Worm (Caenorhabditis elegans) whole organism, L1 larva: Measurements from ENCODE around the gene fbxb-55.
A peak's percentile ranks its signal among the peaks of the same experiment; 100 is the strongest.

Experiments
- F16B12.6 ChIP-seq: fragments of 150-350 bp; optimal IDR thresholded peaks from 2 replicates; lab custom pipeline; 2014; ENCODE audit warnings: missing biosample characterization, missing genetic modification characterization
- Y116A8C.19 ChIP-seq: sonication (generic microtip); optimal IDR thresholded peaks from 2 replicates; lab custom pipeline; 2016; ENCODE audit warnings: missing compliant biosample characterization, missing genetic modification characterization, borderline replicate concordance
- aha-1 ChIP-seq: fragments of 150-350 bp; optimal IDR thresholded peaks from 2 replicates; lab custom pipeline; 2014; ENCODE audit warnings: missing biosample characterization, missing genetic modification characterization
- alr-1 ChIP-seq: fragments of 200-800 bp; sonication (Bioruptor generic); optimal IDR thresholded peaks from 2 replicates; lab custom pipeline; 2018; ENCODE audit warnings: borderline replicate concordance, mild to moderate bottlenecking, missing genetic modification characterization, missing compliant biosample characterization
- ama-1 ChIP-seq: fragments of 150-350 bp; optimal IDR thresholded peaks from 2 replicates; lab custom pipeline; 2014
- blmp-1 ChIP-seq: fragments of 150-350 bp; optimal IDR thresholded peaks from 2 replicates; lab custom pipeline; 2014; ENCODE audit warnings: missing biosample characterization, missing genetic modification characterization
- ceh-8 ChIP-seq: fragments of 200-800 bp; sonication (Bioruptor generic); optimal IDR thresholded peaks from 2 replicates; lab custom pipeline; 2018; ENCODE audit warnings: mild to moderate bottlenecking, missing genetic modification characterization, moderate library complexity, missing compliant biosample characterization
- ceh-82 ChIP-seq, 3 experiments: fragments of 150-350 bp in 1 of 3; sonication (generic microtip) in 2 of 3; optimal IDR thresholded peaks; 2 replicates each; lab custom pipeline; 2014 to 2017; ENCODE audit warnings: missing biosample characterization in 3 of 3, missing genetic modification characterization in 3 of 3
- ceh-90 ChIP-seq: sonication (generic microtip); optimal IDR thresholded peaks from 2 replicates; lab custom pipeline; 2016; ENCODE audit warnings: missing genetic modification characterization, missing compliant biosample characterization
- efl-1 ChIP-seq, 4 experiments: fragments of 150-350 bp; optimal IDR thresholded peaks in 3 of 4; peaks in 1 of 4; 1 replicate in 1 of 4; 2 replicates in 3 of 4; lab custom pipeline; 2014; ENCODE audit warnings: missing biosample characterization in 2 of 4, missing genetic modification characterization in 2 of 4, missing genetic modification reagents in 2 of 4
- efl-3 ChIP-seq: fragments of 200-800 bp; sonication (Bioruptor generic); optimal IDR thresholded peaks from 2 replicates; lab custom pipeline; 2018; ENCODE audit warnings: mild to moderate bottlenecking, missing genetic modification characterization, missing compliant biosample characterization
- elt-2 ChIP-seq: sonication (generic microtip); optimal IDR thresholded peaks from 2 replicates; lab custom pipeline; 2016; ENCODE audit warnings: missing genetic modification characterization, mild to moderate bottlenecking, inconsistent platforms, missing compliant biosample characterization, missing genetic modification reagents
- elt-3 ChIP-seq, 6 experiments: fragments of 150-350 bp in 1 of 6; sonication (generic microtip); optimal IDR thresholded peaks; 2 replicates each; lab custom pipeline; 2017 to 2018; ENCODE audit warnings: missing biosample characterization in 6 of 6, missing genetic modification characterization in 6 of 6, inconsistent platforms in 1 of 6
- fkh-4 ChIP-seq: sonication (generic microtip); optimal IDR thresholded peaks from 2 replicates; lab custom pipeline; 2016; ENCODE audit warnings: missing compliant biosample characterization, missing genetic modification characterization, borderline replicate concordance
- fos-1 ChIP-seq: fragments of 150-350 bp; optimal IDR thresholded peaks from 2 replicates; lab custom pipeline; 2014; ENCODE audit warnings: missing biosample characterization, missing genetic modification characterization
- grh-1 ChIP-seq: fragments of 200-800 bp; sonication (Bioruptor generic); IDR thresholded peaks from 2 replicates; pipeline ENCODE4 v1.3.6; 2022; ENCODE audit warnings: missing genetic modification reagents, missing genetic modification characterization, missing compliant biosample characterization
- irx-1 ChIP-seq: sonication (generic microtip); optimal IDR thresholded peaks from 2 replicates; lab custom pipeline; 2016; ENCODE audit warnings: missing genetic modification characterization, missing compliant biosample characterization
- jun-1 ChIP-seq: fragments of 150-350 bp; optimal IDR thresholded peaks from 2 replicates; lab custom pipeline; 2014; ENCODE audit warnings: missing biosample characterization, missing genetic modification reagents, missing genetic modification characterization
- lin-13 ChIP-seq: fragments of 150-350 bp; optimal IDR thresholded peaks from 2 replicates; lab custom pipeline; 2014; ENCODE audit warnings: missing biosample characterization, missing genetic modification reagents, missing genetic modification characterization
- lin-14 ChIP-seq: fragments of 200-800 bp; sonication (Bioruptor generic); optimal IDR thresholded peaks from 2 replicates; lab custom pipeline; 2018; ENCODE audit warnings: mild to moderate bottlenecking, missing genetic modification characterization, moderate library complexity, missing compliant biosample characterization
- lin-15B ChIP-seq: fragments of 150-350 bp; sonication (generic microtip); optimal IDR thresholded peaks from 3 replicates; lab custom pipeline; 2014; ENCODE audit warnings: missing biosample characterization, missing genetic modification characterization
- lin-35 ChIP-seq, 2 experiments: fragments of 150-350 bp; optimal IDR thresholded peaks; 2 replicates each; lab custom pipeline; 2014; ENCODE audit warnings: missing biosample characterization in 2 of 2, missing genetic modification characterization in 2 of 2, missing genetic modification reagents in 2 of 2
- lin-39 ChIP-seq: fragments of 150-350 bp; optimal IDR thresholded peaks from 2 replicates; lab custom pipeline; 2014; ENCODE audit warnings: missing biosample characterization, missing genetic modification reagents, missing genetic modification characterization
- lsy-2 ChIP-seq, 2 experiments: fragments of 150-350 bp; optimal IDR thresholded peaks; 2 replicates each; lab custom pipeline; 2014; ENCODE audit warnings: missing biosample characterization in 2 of 2, missing genetic modification characterization in 2 of 2
- mab-9 ChIP-seq: fragments of 200-800 bp; sonication (Bioruptor generic); IDR thresholded peaks from 2 replicates; pipeline ENCODE4 v1.3.6; 2022; ENCODE audit warnings: missing genetic modification reagents, missing genetic modification characterization, missing compliant biosample characterization
- mdl-1 ChIP-seq, 2 experiments: fragments of 150-350 bp; optimal IDR thresholded peaks; 2 replicates each; lab custom pipeline; 2014 to 2017; ENCODE audit warnings: missing biosample characterization in 2 of 2, missing genetic modification characterization in 2 of 2, inconsistent platforms in 1 of 2
- mef-2 ChIP-seq: fragments of 150-350 bp; optimal IDR thresholded peaks from 2 replicates; lab custom pipeline; 2014; ENCODE audit warnings: missing biosample characterization, missing genetic modification characterization
- nhr-11 ChIP-seq: fragments of 150-350 bp; optimal IDR thresholded peaks from 2 replicates; lab custom pipeline; 2014; ENCODE audit warnings: missing biosample characterization, missing genetic modification characterization
- nhr-12 ChIP-seq: sonication (generic microtip); optimal IDR thresholded peaks from 2 replicates; lab custom pipeline; 2017; ENCODE audit warnings: missing biosample characterization, missing genetic modification characterization
- nhr-20 ChIP-seq: sonication (generic microtip); optimal IDR thresholded peaks from 2 replicates; lab custom pipeline; 2016; ENCODE audit warnings: mild to moderate bottlenecking, missing genetic modification characterization, missing compliant biosample characterization
- nhr-47 ChIP-seq: sonication (generic microtip); optimal IDR thresholded peaks from 2 replicates; lab custom pipeline; 2016; ENCODE audit warnings: mild to moderate bottlenecking, missing genetic modification characterization, moderate library complexity, missing compliant biosample characterization
- nhr-71 ChIP-seq: sonication (generic microtip); optimal IDR thresholded peaks from 2 replicates; lab custom pipeline; 2016; ENCODE audit warnings: mild to moderate bottlenecking, missing genetic modification characterization, moderate library complexity, missing compliant biosample characterization
- nhr-76 ChIP-seq: sonication (generic microtip); optimal IDR thresholded peaks from 2 replicates; lab custom pipeline; 2017; ENCODE audit warnings: missing biosample characterization, missing genetic modification characterization
- nhr-77 ChIP-seq: fragments of 150-350 bp; optimal IDR thresholded peaks from 2 replicates; lab custom pipeline; 2014; ENCODE audit warnings: missing biosample characterization, missing genetic modification characterization
- nhr-85 ChIP-seq: sonication (generic microtip); peaks from one replicate; lab custom pipeline; 2016; ENCODE audit warnings: missing genetic modification characterization, inconsistent platforms, missing compliant biosample characterization
- nhr-90 ChIP-seq: sonication (generic microtip); optimal IDR thresholded peaks from 2 replicates; lab custom pipeline; 2016; ENCODE audit warnings: mild to moderate bottlenecking, missing genetic modification characterization, missing compliant biosample characterization; ENCODE audit not compliant: poor library complexity
- pag-3 ChIP-seq: sonication (generic microtip); optimal IDR thresholded peaks from 2 replicates; lab custom pipeline; 2017; ENCODE audit warnings: missing genetic modification characterization, mild to moderate bottlenecking, missing compliant biosample characterization, antibody characterized with exemption, borderline replicate concordance; ENCODE audit not compliant: insufficient read depth
- rnt-1 ChIP-seq: sonication (generic microtip); optimal IDR thresholded peaks from 2 replicates; lab custom pipeline; 2016; ENCODE audit warnings: mild to moderate bottlenecking, missing genetic modification characterization, moderate library complexity, missing compliant biosample characterization
- skn-1 ChIP-seq: fragments of 150-350 bp; optimal IDR thresholded peaks from 2 replicates; lab custom pipeline; 2014; ENCODE audit warnings: missing biosample characterization, missing genetic modification characterization
- snpc-4 ChIP-seq: fragments of 150-350 bp; optimal IDR thresholded peaks from 2 replicates; lab custom pipeline; 2014; ENCODE audit warnings: missing biosample characterization, missing genetic modification characterization
- snu-23 ChIP-seq: sonication (generic microtip); optimal IDR thresholded peaks from 2 replicates; lab custom pipeline; 2016; ENCODE audit warnings: missing genetic modification characterization, missing compliant biosample characterization
- sox-4 ChIP-seq: sonication (generic microtip); optimal IDR thresholded peaks from 2 replicates; lab custom pipeline; 2016; ENCODE audit warnings: missing genetic modification characterization, missing compliant biosample characterization
- sptf-1 ChIP-seq: fragments of 150-350 bp; optimal IDR thresholded peaks from 2 replicates; lab custom pipeline; 2014; ENCODE audit warnings: missing biosample characterization, missing genetic modification characterization
- swsn-7 ChIP-seq: sonication (generic microtip); optimal IDR thresholded peaks from 2 replicates; lab custom pipeline; 2016; ENCODE audit warnings: missing genetic modification characterization, missing compliant biosample characterization
- tlp-1 ChIP-seq: fragments of 150-350 bp; optimal IDR thresholded peaks from 2 replicates; lab custom pipeline; 2014; ENCODE audit warnings: missing biosample characterization, missing genetic modification characterization
- unc-130 ChIP-seq: fragments of 150-350 bp; optimal IDR thresholded peaks from 2 replicates; lab custom pipeline; 2017; ENCODE audit warnings: missing biosample characterization, missing genetic modification characterization, inconsistent platforms
- unc-86 ChIP-seq: sonication (generic microtip); optimal IDR thresholded peaks from 2 replicates; lab custom pipeline; 2016; ENCODE audit warnings: missing genetic modification characterization, missing compliant biosample characterization
- zag-1 ChIP-seq: fragments of 150-350 bp; optimal IDR thresholded peaks from 2 replicates; lab custom pipeline; 2014; ENCODE audit warnings: missing biosample characterization, missing genetic modification characterization
- zip-4 ChIP-seq: fragments of 200-800 bp; sonication (Bioruptor generic); optimal IDR thresholded peaks from 2 replicates; lab custom pipeline; 2018; ENCODE audit warnings: mild to moderate bottlenecking, missing genetic modification characterization, moderate library complexity, missing compliant biosample characterization

The fbxb-55 gene

DNA sequence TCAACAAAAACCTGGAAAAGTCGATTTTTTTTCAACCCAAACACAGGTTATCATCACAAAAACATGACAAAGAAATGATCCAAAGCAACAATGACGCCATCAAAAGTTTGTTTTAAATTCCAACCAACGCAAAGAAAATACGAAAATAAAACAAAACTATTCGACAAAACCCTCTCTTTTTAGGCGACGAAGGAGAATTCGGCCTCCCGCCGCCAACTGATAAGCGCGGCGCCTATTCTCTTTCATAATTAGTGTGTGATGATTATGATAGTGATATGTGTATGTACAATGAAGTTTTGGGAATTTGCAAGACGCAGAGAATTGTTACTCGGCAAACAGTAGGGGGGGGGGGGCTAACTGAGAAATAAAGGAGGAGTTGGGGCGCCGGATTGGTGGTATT is 39.3 kb upstream of the fbxb-55 start:
- TF ChIP-seq blmp-1 (tag; lab: Kevin White, UChicago): peak; percentile 57
- TF ChIP-seq jun-1 (tag; lab: Kevin White, UChicago): no peak
- no peak for TF ChIP-seq nhr-11 (tag; lab: Kevin White, UChicago)
- TF ChIP-seq efl-1 (optimal IDR thresholded peaks at IDR 0.05; lab: Kevin White, UChicago): no peak
- peak in 1 of 2 experiments; percentile 50 for TF ChIP-seq efl-1 (GFP tag; optimal IDR thresholded peaks at IDR 0.05 in 1 of 2; lab: Kevin White, UChicago)
- no peak for TF ChIP-seq ama-1 (lab: Kevin White, UChicago)
- no peak for TF ChIP-seq irx-1 (tag; lab: Kevin White, UChicago)
- no peak for TF ChIP-seq snpc-4 (tag; lab: Kevin White, UChicago)
- TF ChIP-seq nhr-90 (tag; lab: Kevin White, UChicago): no peak
- TF ChIP-seq ceh-8 (GFP tag; lab: Kevin White, UChicago): no peak
- TF ChIP-seq fkh-4: no peak
- TF ChIP-seq tlp-1: no peak
- TF ChIP-seq nhr-47 (tag; lab: Kevin White, UChicago): no peak
- TF ChIP-seq lin-35 (GFP tag; optimal IDR thresholded peaks at IDR 0.05; lab: Kevin White, UChicago): peak in 1 of 2 experiments; percentile 44
- TF ChIP-seq nhr-12 (tag; lab: Kevin White, UChicago): no peak
- TF ChIP-seq elt-2: peak; percentile 63
- no peak for TF ChIP-seq snu-23 (GFP tag; lab: Kevin White, UChicago)
- TF ChIP-seq swsn-7 (tag; lab: Kevin White, UChicago): no peak
- TF ChIP-seq elt-3 (tag; optimal IDR thresholded peaks at IDR 0.05; lab: Kevin White, UChicago): peak in 1 of 6 experiments; percentile 27
- TF ChIP-seq ceh-82 (tag; optimal IDR thresholded peaks at IDR 0.05; lab: Kevin White, UChicago): no peak
- no peak for TF ChIP-seq aha-1 (tag; lab: Kevin White, UChicago)
- no peak for TF ChIP-seq skn-1 (tag; lab: Kevin White, UChicago)
- no peak for TF ChIP-seq mab-9 (GFP tag; lab: Robert Waterston, UW)
- TF ChIP-seq zip-4 (GFP tag; lab: Kevin White, UChicago): no peak
- TF ChIP-seq fos-1: no peak
- no peak for TF ChIP-seq sptf-1 (tag; lab: Kevin White, UChicago)
- no peak for TF ChIP-seq F16B12.6 (tag; lab: Kevin White, UChicago)

DNA sequence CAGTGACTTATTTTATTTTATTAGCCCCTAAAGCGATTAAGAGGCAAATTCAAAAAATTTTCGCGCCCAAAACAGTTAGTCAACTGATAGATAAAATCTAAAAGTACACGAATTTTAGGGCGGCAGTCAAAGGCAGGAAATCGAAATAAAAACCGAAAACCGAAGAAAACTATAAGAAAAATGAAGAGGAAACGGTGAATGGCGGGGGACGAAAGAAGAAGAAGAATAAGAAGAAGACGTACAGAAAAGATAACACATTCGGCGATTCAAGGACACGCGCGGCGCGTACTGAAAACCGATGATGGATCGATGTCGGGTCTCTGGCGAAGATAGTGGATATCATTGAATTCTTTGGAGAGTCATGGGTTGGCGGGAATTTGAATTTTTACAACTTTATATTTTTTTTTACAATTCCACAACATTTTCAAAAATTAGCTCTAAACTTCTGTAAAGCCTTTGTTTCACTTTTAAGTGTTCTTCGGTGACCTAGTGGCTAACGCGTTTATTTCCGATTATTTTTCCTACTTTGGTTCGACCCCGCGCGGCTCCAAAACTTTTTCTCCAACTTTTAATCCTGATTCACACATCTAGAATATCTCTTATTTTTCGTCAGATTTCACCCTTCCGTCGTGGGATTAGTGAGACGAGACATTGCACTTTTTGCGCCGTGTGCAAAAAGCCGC is 37.5 kb upstream of the fbxb-55 start:
- peak; percentile 72 for TF ChIP-seq lin-13 (GFP tag; lab: Kevin White, UChicago)
- TF ChIP-seq elt-3 (tag; optimal IDR thresholded peaks at IDR 0.05; lab: Kevin White, UChicago): peak in 5 of 6 experiments; percentile 53 to 95 (median 73)
- TF ChIP-seq snu-23 (GFP tag; lab: Kevin White, UChicago): peak; percentile 76
- peak; percentile 59 for TF ChIP-seq pag-3
- TF ChIP-seq alr-1 (tag; lab: Kevin White, UChicago): no peak
- TF ChIP-seq rnt-1 (tag; lab: Kevin White, UChicago): peak; percentile 35
- TF ChIP-seq mdl-1 (tag; optimal IDR thresholded peaks at IDR 0.05; lab: Kevin White, UChicago): peak in 1 of 2 experiments; percentile 43
- TF ChIP-seq zag-1: no peak
- no peak for TF ChIP-seq Y116A8C.19
- no peak for TF ChIP-seq unc-130 (tag; lab: Kevin White, UChicago)
- no peak for TF ChIP-seq unc-86
- no peak for TF ChIP-seq ceh-8 (GFP tag; lab: Kevin White, UChicago)
- no peak for TF ChIP-seq nhr-76 (tag; lab: Kevin White, UChicago)
- peak; percentile 96 for TF ChIP-seq nhr-85 (tag; lab: Kevin White, UChicago)
- peak in 1 of 2 experiments; percentile 49 for TF ChIP-seq lsy-2 (tag; optimal IDR thresholded peaks at IDR 0.05; lab: Kevin White, UChicago)
- TF ChIP-seq lin-15B (tag; lab: Kevin White, UChicago): peak; percentile 61
- TF ChIP-seq sox-4 (tag; lab: Kevin White, UChicago): no peak
- no peak for TF ChIP-seq jun-1 (tag; lab: Kevin White, UChicago)
- peak; percentile 70 for TF ChIP-seq nhr-20 (tag; lab: Kevin White, UChicago)
- peak; percentile 71 for TF ChIP-seq nhr-71
- peak in 1 of 2 experiments; percentile 77 for TF ChIP-seq efl-1 (optimal IDR thresholded peaks at IDR 0.05; lab: Kevin White, UChicago)
- TF ChIP-seq efl-1 (GFP tag; optimal IDR thresholded peaks at IDR 0.05 in 1 of 2; lab: Kevin White, UChicago): peak; percentile 74 to 98
- TF ChIP-seq nhr-77 (tag; lab: Kevin White, UChicago): no peak
- no peak for TF ChIP-seq efl-3 (GFP tag; lab: Kevin White, UChicago)
- no peak for TF ChIP-seq mef-2 (tag; lab: Kevin White, UChicago)
- peak; percentile 6 for TF ChIP-seq nhr-47 (tag; lab: Kevin White, UChicago)
- peak; percentile 38; the same call in 1 of the 2 replicates for TF ChIP-seq grh-1
- TF ChIP-seq nhr-90 (tag; lab: Kevin White, UChicago): peak; percentile 68
- peak; percentile 72 to 85 for TF ChIP-seq lin-35 (GFP tag; optimal IDR thresholded peaks at IDR 0.05; lab: Kevin White, UChicago)
- no peak for TF ChIP-seq ceh-90 (tag; lab: Kevin White, UChicago)
- TF ChIP-seq lin-39 (tag; lab: Kevin White, UChicago): no peak
- TF ChIP-seq lin-14 (GFP tag; lab: Kevin White, UChicago): peak; percentile 81
